Fruit fly (Drosophila melanogaster) whole organism, pupa: Measurements from ENCODE around the gene CG16798.

ENCODE experiments used
- CG10348 ChIP-seq: fragments of 200-800 bp; sonication (Bioruptor generic); IDR thresholded peaks from 2 replicates; pipeline ENCODE4 v1.3.6; 2022; ENCODE audit warnings: missing biosample characterization, missing genetic modification characterization
- CG12605 ChIP-seq: fragments of 200-800 bp; sonication (Bioruptor generic); IDR thresholded peaks from 2 replicates; pipeline ENCODE4 v1.3.6; 2022; ENCODE audit warnings: missing biosample characterization, missing genetic modification characterization
- CG13204 ChIP-seq: fragments of 200-800 bp; sonication (Bioruptor generic); optimal IDR thresholded peaks from 2 replicates; lab custom pipeline; 2018; ENCODE audit warnings: missing biosample characterization, mild to moderate bottlenecking, missing genetic modification characterization, moderate library complexity
- CG14655 ChIP-seq: fragments of 200-800 bp; sonication (Bioruptor generic); optimal IDR thresholded peaks from 3 replicates; lab custom pipeline; 2017; ENCODE audit warnings: mild to moderate bottlenecking, missing biosample characterization, missing genetic modification reagents, missing genetic modification characterization
- CG15710 ChIP-seq: fragments of 200-800 bp; sonication (Bioruptor generic); optimal IDR thresholded peaks from 2 replicates; lab custom pipeline; 2018; ENCODE audit warnings: missing biosample characterization, mild to moderate bottlenecking, missing genetic modification characterization, moderate library complexity
- CG17806 ChIP-seq: fragments of 200-800 bp; sonication (Bioruptor generic); optimal IDR thresholded peaks from 2 replicates; lab custom pipeline; 2018; ENCODE audit warnings: missing biosample characterization, mild to moderate bottlenecking, missing genetic modification characterization, moderate library complexity
- CG32121 ChIP-seq: fragments of 200-800 bp; sonication (Bioruptor generic); IDR thresholded peaks from 2 replicates; pipeline ENCODE4 v1.3.6; 2022; ENCODE audit warnings: missing biosample characterization, missing genetic modification characterization
- CG34367 ChIP-seq: fragments of 200-800 bp; sonication (Bioruptor generic); optimal IDR thresholded peaks from 2 replicates; lab custom pipeline; 2018; ENCODE audit warnings: missing biosample characterization, mild to moderate bottlenecking, missing genetic modification characterization
- CG4496 ChIP-seq: fragments of 200-800 bp; sonication (Bioruptor generic); IDR thresholded peaks from 3 replicates; pipeline ENCODE4 v1.3.6; 2022; ENCODE audit warnings: missing biosample characterization, missing genetic modification characterization
- CG8159 ChIP-seq: fragments of 200-800 bp; sonication (Bioruptor generic); optimal IDR thresholded peaks from 3 replicates; lab custom pipeline; 2018; ENCODE audit warnings: missing biosample characterization, mild to moderate bottlenecking, missing genetic modification characterization, moderate library complexity
- CG8301 ChIP-seq: fragments of 200-800 bp; sonication (Bioruptor generic); optimal IDR thresholded peaks from 2 replicates; lab custom pipeline; 2018; ENCODE audit warnings: missing biosample characterization, mild to moderate bottlenecking, missing genetic modification characterization
- CG9948 ChIP-seq: fragments of 200-800 bp; sonication (Bioruptor generic); optimal IDR thresholded peaks from 2 replicates; lab custom pipeline; 2018; ENCODE audit warnings: missing biosample characterization, mild to moderate bottlenecking, missing genetic modification characterization, moderate library complexity
- D1 ChIP-seq: fragments of 200-800 bp; sonication (Bioruptor generic); optimal IDR thresholded peaks from 2 replicates; lab custom pipeline; 2018; ENCODE audit warnings: missing biosample characterization, mild to moderate bottlenecking, missing genetic modification characterization, moderate library complexity
- EcR ChIP-seq: fragments of 200-800 bp; sonication (Bioruptor generic); optimal IDR thresholded peaks from 3 replicates; lab custom pipeline; 2019; ENCODE audit warnings: missing biosample characterization, missing genetic modification characterization, mild to moderate bottlenecking, moderate library complexity, missing genetic modification reagents
- Ets98B ChIP-seq: fragments of 200-800 bp; sonication (Bioruptor generic); IDR thresholded peaks from 2 replicates; pipeline ENCODE4 v1.3.6; 2022; ENCODE audit warnings: missing biosample characterization, missing genetic modification characterization
- Pif1A ChIP-seq: fragments of 200-800 bp; sonication (Bioruptor generic); optimal IDR thresholded peaks from 3 replicates; lab custom pipeline; 2016; ENCODE audit warnings: missing biosample characterization, missing genetic modification characterization
- Pif1B ChIP-seq: fragments of 200-800 bp; sonication (Bioruptor generic); optimal IDR thresholded peaks from 3 replicates; lab custom pipeline; 2016; ENCODE audit warnings: missing biosample characterization, missing genetic modification characterization
- Snoo ChIP-seq: fragments of 200-800 bp; sonication (Bioruptor generic); optimal IDR thresholded peaks from 3 replicates; lab custom pipeline; 2017; ENCODE audit warnings: missing biosample characterization, mild to moderate bottlenecking, missing genetic modification characterization, inconsistent platforms
- fd96Ca ChIP-seq: fragments of 200-800 bp; sonication (Bioruptor generic); IDR thresholded peaks from 3 replicates; pipeline ENCODE4 v1.3.6; 2022; ENCODE audit warnings: missing biosample characterization, missing genetic modification characterization
- gl ChIP-seq: fragments of 200-800 bp; sonication (Bioruptor generic); optimal IDR thresholded peaks from 2 replicates; lab custom pipeline; 2018; ENCODE audit warnings: missing biosample characterization, mild to moderate bottlenecking, missing genetic modification characterization
- rn ChIP-seq: fragments of 200-800 bp; sonication (Bioruptor generic); IDR thresholded peaks from 2 replicates; pipeline ENCODE4 v1.3.6; 2022; ENCODE audit warnings: missing biosample characterization, missing genetic modification characterization

The CG16798 gene

DNA sequence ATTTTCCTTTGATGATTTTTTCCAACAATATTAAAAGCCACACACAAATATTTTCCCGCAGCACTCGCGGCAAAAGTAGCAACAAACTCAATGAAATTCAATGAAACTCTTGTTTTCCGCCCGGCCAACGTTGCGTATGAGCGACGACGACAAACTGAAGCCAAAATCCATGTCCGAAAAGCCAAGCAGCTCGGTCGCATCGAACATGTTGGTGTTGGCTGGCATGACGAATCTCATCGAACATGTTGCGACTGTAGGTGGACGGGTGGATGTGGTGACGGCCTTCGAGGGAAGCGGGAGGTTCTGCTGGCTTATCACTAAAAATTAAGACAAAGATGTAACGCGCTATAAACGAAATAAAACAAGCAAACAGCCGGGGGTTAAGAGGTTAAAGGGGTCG is 17.1 kb upstream of the CG16798 start:
- TF ChIP-seq CG13204 (GFP tag; lab: Kevin White, UChicago) (no peak), CG4496 (GFP tag; lab: Robert Waterston, UW) (peak; percentile 48; the same call in 1 of the 3 replicates), fd96Ca (GFP tag; lab: Robert Waterston, UW) (0 out of 3 replicates have a peak, but pooled peaks have one; percentile 18)

- TF ChIP-seq CG12605 (GFP tag; lab: Robert Waterston, UW) (no peak), CG15710 (no peak), Pif1B (GFP tag; lab: Kevin White, UChicago) (no peak), D1 (tag; lab: Kevin White, UChicago) (no peak), EcR (GFP tag; lab: Kevin White, UChicago) (no peak), Snoo (tag; lab: Kevin White, UChicago) (no peak), CG32121 (GFP tag; lab: Robert Waterston, UW) (no peak), CG10348 (no peak), CG8301 (tag; lab: Kevin White, UChicago) (no peak), CG9948 (tag; lab: Kevin White, UChicago) (no peak), rn (GFP tag; lab: Robert Waterston, UW) (no peak), CG13204 (GFP tag; lab: Kevin White, UChicago) (no peak), CG8159 (tag; lab: Kevin White, UChicago) (no peak)
Measured at dm6 chr2L:20397032-20397431, 14.9 kb upstream of the CG16798 start.

DNA sequence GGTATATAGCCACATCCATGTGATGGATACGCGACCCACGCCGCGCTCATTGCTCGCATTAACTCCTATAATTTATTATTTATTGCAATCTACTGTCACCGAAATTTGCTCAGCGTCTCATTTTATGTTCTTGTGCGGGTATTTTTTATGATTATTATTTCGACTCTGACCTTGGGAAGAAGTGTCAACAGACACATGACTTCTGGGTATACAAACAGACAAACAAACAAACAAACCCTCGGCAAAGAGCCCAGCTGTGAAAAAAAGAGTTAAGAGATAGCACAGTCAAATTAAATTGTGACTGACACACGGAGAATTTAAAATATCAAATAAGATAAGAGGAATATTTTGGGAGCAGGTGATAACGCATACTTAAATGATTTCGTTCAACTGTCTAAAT is 7.8 kb upstream of the CG16798 start:
- TF ChIP-seq D1 (tag; lab: Kevin White, UChicago) (no peak), Snoo (tag; lab: Kevin White, UChicago) (no peak), gl (tag; lab: Kevin White, UChicago) (no peak), Ets98B (GFP tag; lab: Robert Waterston, UW) (no peak)

- TF ChIP-seq fd96Ca (GFP tag; lab: Robert Waterston, UW): no peak
- peak; percentile 84 for TF ChIP-seq CG17806 (tag; lab: Kevin White, UChicago)
- TF ChIP-seq gl (tag; lab: Kevin White, UChicago): peak; percentile 61
- no peak for TF ChIP-seq Snoo (tag; lab: Kevin White, UChicago)
- TF ChIP-seq rn (GFP tag; lab: Robert Waterston, UW): no peak
- peak; percentile 80 for TF ChIP-seq CG14655 (GFP tag; lab: Kevin White, UChicago)
- TF ChIP-seq Ets98B (GFP tag; lab: Robert Waterston, UW): no peak
- TF ChIP-seq CG4496 (GFP tag; lab: Robert Waterston, UW): peak; percentile 69; the same call in 2 of the 3 replicates
- TF ChIP-seq CG15710: peak; percentile 78
- TF ChIP-seq CG8159 (tag; lab: Kevin White, UChicago): peak; percentile 85
- peak; percentile 70 for TF ChIP-seq Pif1A (GFP tag; lab: Kevin White, UChicago)
- peak; percentile 46 for TF ChIP-seq CG13204 (GFP tag; lab: Kevin White, UChicago)
- TF ChIP-seq CG34367: peak; percentile 77
- TF ChIP-seq CG10348: no peak
- no peak for TF ChIP-seq EcR (GFP tag; lab: Kevin White, UChicago)
- TF ChIP-seq CG8301 (tag; lab: Kevin White, UChicago): peak; percentile 68
- TF ChIP-seq Pif1B (GFP tag; lab: Kevin White, UChicago): peak; percentile 65
- peak; percentile 84 for TF ChIP-seq CG9948 (tag; lab: Kevin White, UChicago)
- TF ChIP-seq CG12605 (GFP tag; lab: Robert Waterston, UW): peak; percentile 68; the same call in 1 of the 2 replicates
Measured at dm6 chr2L:20381329-20381728, 827 bp downstream of the CG16798 start.

DNA sequence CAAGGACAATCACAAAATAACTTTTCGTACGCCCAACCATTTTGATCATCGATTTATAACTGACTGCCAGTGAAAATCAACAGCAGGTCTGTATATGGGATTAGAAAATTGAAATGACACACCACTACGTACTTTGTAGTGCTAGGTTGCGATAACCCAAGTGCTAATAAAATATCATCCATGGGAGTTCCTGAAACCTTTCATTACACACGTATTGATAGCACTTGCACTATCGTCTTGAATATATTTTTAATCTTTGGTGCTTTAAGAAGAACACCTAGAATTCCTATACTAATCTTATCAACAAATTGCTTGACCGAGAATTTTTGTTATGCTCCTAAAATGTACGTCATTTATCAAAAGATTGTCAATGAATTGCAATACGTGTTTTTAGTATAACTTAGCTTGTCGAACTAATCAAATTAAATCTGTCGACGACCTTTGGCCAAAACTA is 8.1 kb downstream of the CG16798 start, which contains the start of gene Ugt37A1:
Ugt37A1 (minus strand) TSS at position 51 of the 454 bp plus-strand sequence.
- TF ChIP-seq rn (GFP tag; lab: Robert Waterston, UW) (no peak), CG8159 (tag; lab: Kevin White, UChicago) (no peak)
- TF ChIP-seq, all 21 proteins: peak for 0

dm6 chr2L:20371451-20371850 is 10.7 kb downstream of the CG16798 start:
- peak; percentile 69 for TF ChIP-seq CG8159 (tag; lab: Kevin White, UChicago)
- peak; percentile 69; the same call in 1 of the 2 replicates for TF ChIP-seq CG32121 (GFP tag; lab: Robert Waterston, UW)
- peak; percentile 78 for TF ChIP-seq CG9948 (tag; lab: Kevin White, UChicago)
- TF ChIP-seq CG17806 (tag; lab: Kevin White, UChicago): peak; percentile 77
- TF ChIP-seq D1 (tag; lab: Kevin White, UChicago): peak; percentile 27
- no peak for TF ChIP-seq Snoo (tag; lab: Kevin White, UChicago)
- TF ChIP-seq EcR (GFP tag; lab: Kevin White, UChicago): no peak
- TF ChIP-seq CG14655 (GFP tag; lab: Kevin White, UChicago): peak; percentile 96
- TF ChIP-seq fd96Ca (GFP tag; lab: Robert Waterston, UW): peak; percentile 89
- TF ChIP-seq CG8301 (tag; lab: Kevin White, UChicago): peak; percentile 94
- TF ChIP-seq CG34367: peak; percentile 58
- peak; percentile 28 for TF ChIP-seq CG15710
- TF ChIP-seq Pif1A (GFP tag; lab: Kevin White, UChicago): peak; percentile 84
- TF ChIP-seq CG12605 (GFP tag; lab: Robert Waterston, UW): peak; percentile 84
- TF ChIP-seq rn (GFP tag; lab: Robert Waterston, UW): peak; percentile 69
- TF ChIP-seq CG10348: no peak
- TF ChIP-seq gl (tag; lab: Kevin White, UChicago): peak; percentile 41
- TF ChIP-seq Pif1B (GFP tag; lab: Kevin White, UChicago): peak; percentile 71
- peak; percentile 86 for TF ChIP-seq Ets98B (GFP tag; lab: Robert Waterston, UW)
- TF ChIP-seq CG13204 (GFP tag; lab: Kevin White, UChicago): no peak
- peak; percentile 90 for TF ChIP-seq CG4496 (GFP tag; lab: Robert Waterston, UW)
